Worm (Caenorhabditis elegans): ENCODE data around the gene npr-6.

Gene npr-6

DNA sequence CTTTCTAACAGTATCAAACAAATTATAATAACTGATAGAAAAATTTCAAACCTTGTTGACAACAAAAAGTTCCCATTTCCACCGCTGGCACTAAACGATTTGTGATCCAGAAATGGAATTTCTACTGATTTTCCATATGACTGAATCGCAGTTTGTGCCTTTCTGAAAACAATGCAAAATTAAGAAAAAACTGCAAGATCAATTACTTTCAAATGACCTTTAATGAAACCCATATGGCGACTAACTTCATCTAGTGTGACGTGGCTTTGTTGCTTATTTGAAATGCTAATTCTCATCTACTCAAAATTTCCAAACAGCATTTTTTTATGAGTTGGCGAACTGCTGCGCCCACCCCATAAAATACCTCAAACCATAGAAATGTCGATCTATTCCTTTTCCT is 22.0 kb upstream of the npr-6 start, which contains the start of gene F41E7.7:
TSS of gene F41E7.7 (plus strand) at position 301 of the 400 bp plus-strand sequence.
- TF ChIP-seq dpl-1 (GFP tag; optimal IDR thresholded peaks at IDR 0.05) (no peak), F44E2.7 (GFP tag; IDR thresholded peaks at IDR 0.05) (no peak), nhr-48 (tag; optimal IDR thresholded peaks at IDR 0.05) (no peak), nhr-25 (tag; optimal IDR thresholded peaks at IDR 0.05; ENCODE audit: borderline replicate concordance, insufficient read depth) (no peak), Y5F2A.4 (GFP tag; optimal IDR thresholded peaks at IDR 0.05) (no peak), rbr-2 (tag; optimal IDR thresholded peaks at IDR 0.05) (no peak), spr-1 (tag; optimal IDR thresholded peaks at IDR 0.05) (no peak), unc-62 (GFP tag; optimal IDR thresholded peaks at IDR 0.05 in 1 of 2) (no peak), unc-62 (tag; optimal IDR thresholded peaks at IDR 0.05) (no peak), daf-19 (GFP tag; conservative IDR thresholded peaks at IDR 0.05) (no peak), nhr-10 (tag; optimal IDR thresholded peaks at IDR 0.05) (no peak), dmd-6 (GFP tag; IDR thresholded peaks at IDR 0.05) (no peak), hlh-11 (tag; optimal IDR thresholded peaks at IDR 0.05) (no peak), attf-4 (tag; optimal IDR thresholded peaks at IDR 0.05) (no peak), ctbp-1 (GFP tag; IDR thresholded peaks at IDR 0.05) (no peak), ceh-44 (GFP tag; IDR thresholded peaks at IDR 0.05) (no peak), nhr-6 (tag; optimal IDR thresholded peaks at IDR 0.05) (no peak), snpc-1.2 (GFP tag; IDR thresholded peaks at IDR 0.05) (no peak)

DNA sequence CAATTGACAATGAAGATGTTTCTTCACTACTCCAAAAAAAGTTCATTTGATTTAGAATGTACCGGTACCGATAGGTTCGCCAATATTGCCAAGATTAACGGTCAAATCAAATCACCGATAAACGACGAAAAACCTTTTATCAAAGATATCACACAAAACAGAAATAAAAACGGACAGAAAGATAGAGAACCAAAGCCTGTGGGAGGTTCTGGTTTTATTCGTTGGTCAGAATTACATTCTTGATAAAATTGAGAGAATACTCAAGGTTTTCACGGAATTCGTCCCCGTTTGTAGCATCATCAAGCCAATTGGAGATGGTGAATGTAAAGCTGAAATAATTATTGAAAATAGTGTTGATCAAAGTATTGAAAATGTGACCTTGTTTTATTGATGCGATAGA is 21.4 kb upstream of the npr-6 start:
- no peak for TF ChIP-seq madf-9 (GFP tag; conservative IDR thresholded peaks at IDR 0.05)
- TF ChIP-seq nhr-10 (tag; optimal IDR thresholded peaks at IDR 0.05): no peak
- peak; percentile 25 for TF ChIP-seq nhr-25 (tag; optimal IDR thresholded peaks at IDR 0.05; ENCODE audit: borderline replicate concordance, insufficient read depth)

- TF ChIP-seq aha-1 (tag): peak; percentile 49
- peak; percentile 9 for TF ChIP-seq dve-1 (tag; optimal IDR thresholded peaks at IDR 0.05; ENCODE audit: insufficient read depth)
- TF ChIP-seq mep-1 (tag; optimal IDR thresholded peaks at IDR 0.05): peak; percentile 22
- TF ChIP-seq nhr-10 (tag; optimal IDR thresholded peaks at IDR 0.05): no peak
- TF ChIP-seq nhr-25 (tag; optimal IDR thresholded peaks at IDR 0.05; ENCODE audit: borderline replicate concordance, insufficient read depth): peak; percentile 29
- no peak for TF ChIP-seq zfp-3 (GFP tag; conservative IDR thresholded peaks at IDR 0.05)
- TF ChIP-seq daf-12 (tag; optimal IDR thresholded peaks at IDR 0.05): no peak
Observed at ce11 chrX:10306289-10306688, 20.8 kb upstream of the npr-6 start, which contains the start of gene cnc-8. cnc-8 (plus strand) TSS chrX:10306595.

ce11 chrX:10304178-10304577 is 18.6 kb upstream of the npr-6 start, which contains the start of gene fipr-21:
fipr-21 (plus strand) TSS chrX:10304529.
- peak; percentile 32 for TF ChIP-seq hlh-30 (tag; optimal IDR thresholded peaks at IDR 0.05; ENCODE audit: insufficient read depth)
- no peak for TF ChIP-seq saeg-2 (GFP tag; IDR thresholded peaks at IDR 0.05)
- TF ChIP-seq ctbp-1 (GFP tag; IDR thresholded peaks at IDR 0.05): no peak
- peak in 1 of 2 experiments; percentile 21 for TF ChIP-seq mdl-1 (tag; optimal IDR thresholded peaks at IDR 0.05)
- TF ChIP-seq nhr-28 (tag; optimal IDR thresholded peaks at IDR 0.05): peak; percentile 16
- peak; percentile 54 for TF ChIP-seq mxl-3 (GFP tag; optimal IDR thresholded peaks at IDR 0.05)
- TF ChIP-seq nhr-102 (tag; optimal IDR thresholded peaks at IDR 0.05): no peak

- peak; percentile 0 for TF ChIP-seq aha-1 (tag)
- no peak for TF ChIP-seq R02D3.7 (tag; optimal IDR thresholded peaks at IDR 0.05)
- TF ChIP-seq nhr-111 (GFP tag; optimal IDR thresholded peaks at IDR 0.05): no peak
- peak in 1 of 2 experiments; percentile 90 for TF ChIP-seq unc-62 (GFP tag; optimal IDR thresholded peaks at IDR 0.05 in 1 of 2)
- no peak for TF ChIP-seq unc-62 (tag; optimal IDR thresholded peaks at IDR 0.05)
Observed at ce11 chrX:10302430-10302829, 16.9 kb upstream of the npr-6 start, which contains the start of gene fip-5. fip-5 (plus strand) TSS chrX:10302741.
